Worm (Caenorhabditis elegans) whole organism, late embryonic: ENCODE data around the gene Y51H7BR.7.

Source experiments
- C08G9.2 ChIP-seq: sonication (generic microtip); optimal IDR thresholded peaks from 2 replicates; lab custom pipeline; 2016; ENCODE audit warnings: mild to moderate bottlenecking, missing genetic modification characterization, moderate library complexity, missing compliant biosample characterization
- F13H6.1 ChIP-seq: sonication (generic microtip); optimal IDR thresholded peaks from 2 replicates; lab custom pipeline; 2016; ENCODE audit warnings: missing genetic modification characterization, missing compliant biosample characterization
- T23F11.4 ChIP-seq: fragments of 200-800 bp; sonication (Bioruptor generic); optimal IDR thresholded peaks from 2 replicates; lab custom pipeline; 2018; ENCODE audit warnings: mild to moderate bottlenecking, missing genetic modification characterization, missing compliant biosample characterization
- Y22D7AL.16 ChIP-seq: sonication (generic microtip); optimal IDR thresholded peaks from 2 replicates; lab custom pipeline; 2016; ENCODE audit warnings: missing genetic modification characterization, missing compliant biosample characterization
- ahr-1 ChIP-seq: sonication (generic microtip); optimal IDR thresholded peaks from 2 replicates; lab custom pipeline; 2016; ENCODE audit warnings: missing genetic modification characterization, missing compliant biosample characterization
- ama-1 ChIP-seq: fragments of 150-350 bp; optimal IDR thresholded peaks from 2 replicates; lab custom pipeline; 2014
- ceh-18 ChIP-seq: sonication (generic microtip); optimal IDR thresholded peaks from 2 replicates; lab custom pipeline; 2016; ENCODE audit warnings: missing genetic modification characterization, missing compliant biosample characterization
- ceh-22 ChIP-seq: sonication (generic microtip); optimal IDR thresholded peaks from 2 replicates; lab custom pipeline; 2017; ENCODE audit warnings: missing biosample characterization, missing genetic modification characterization
- ceh-30 ChIP-seq: fragments of 150-350 bp; optimal IDR thresholded peaks from 2 replicates; lab custom pipeline; 2014; ENCODE audit warnings: missing biosample characterization, missing genetic modification characterization
- ceh-34 ChIP-seq: sonication (generic microtip); optimal IDR thresholded peaks from 2 replicates; lab custom pipeline; 2016; ENCODE audit warnings: mild to moderate bottlenecking, missing genetic modification characterization, missing compliant biosample characterization
- ceh-45 ChIP-seq: fragments of 200-800 bp; sonication (Bioruptor generic); IDR thresholded peaks from 2 replicates; pipeline ENCODE4 v1.3.6; 2022; ENCODE audit warnings: missing genetic modification reagents, missing genetic modification characterization, missing compliant biosample characterization
- che-1 ChIP-seq: sonication (generic microtip); optimal IDR thresholded peaks from 2 replicates; lab custom pipeline; 2016; ENCODE audit warnings: mild to moderate bottlenecking, missing genetic modification characterization, missing compliant biosample characterization
- dmd-4 ChIP-seq: sonication (generic microtip); optimal IDR thresholded peaks from 2 replicates; lab custom pipeline; 2016; ENCODE audit warnings: borderline replicate concordance, missing genetic modification characterization, missing compliant biosample characterization
- dve-1 ChIP-seq: sonication (generic microtip); optimal IDR thresholded peaks from 2 replicates; lab custom pipeline; 2017; ENCODE audit warnings: antibody characterized with exemption, mild to moderate bottlenecking, missing genetic modification characterization, missing compliant biosample characterization
- elt-2 ChIP-seq: sonication (generic microtip); optimal IDR thresholded peaks from 2 replicates; lab custom pipeline; 2016; ENCODE audit warnings: missing genetic modification reagents, missing genetic modification characterization, missing compliant biosample characterization
- elt-4 ChIP-seq: sonication (generic microtip); optimal IDR thresholded peaks from 2 replicates; lab custom pipeline; 2016; ENCODE audit warnings: missing genetic modification characterization, missing compliant biosample characterization
- ets-4 ChIP-seq: sonication (generic microtip); optimal IDR thresholded peaks from 2 replicates; lab custom pipeline; 2016; ENCODE audit warnings: missing genetic modification characterization, missing compliant biosample characterization
- eyg-1 ChIP-seq: sonication (generic microtip); optimal IDR thresholded peaks from 2 replicates; lab custom pipeline; 2016; ENCODE audit warnings: missing genotype, missing genetic modification characterization, missing compliant biosample characterization
- fkh-6 ChIP-seq: sonication (generic microtip); optimal IDR thresholded peaks from 2 replicates; lab custom pipeline; 2016; ENCODE audit warnings: missing genetic modification characterization, missing compliant biosample characterization
- gmeb-2 ChIP-seq: sonication (generic microtip); optimal IDR thresholded peaks from 2 replicates; lab custom pipeline; 2016; ENCODE audit warnings: missing genetic modification characterization, inconsistent platforms, missing compliant biosample characterization
- hlh-13 ChIP-seq: fragments of 200-800 bp; sonication (Bioruptor generic); optimal IDR thresholded peaks from 2 replicates; lab custom pipeline; 2018; ENCODE audit warnings: mild to moderate bottlenecking, missing genetic modification characterization, missing compliant biosample characterization
- hlh-15 ChIP-seq: sonication (generic microtip); optimal IDR thresholded peaks from 2 replicates; lab custom pipeline; 2016; ENCODE audit warnings: missing genetic modification characterization, missing compliant biosample characterization
- lin-11 ChIP-seq: fragments of 200-800 bp; sonication (Bioruptor generic); optimal IDR thresholded peaks from 2 replicates; lab custom pipeline; 2018; ENCODE audit warnings: mild to moderate bottlenecking, missing genetic modification characterization, missing compliant biosample characterization
- madf-2 ChIP-seq: sonication (generic microtip); optimal IDR thresholded peaks from 2 replicates; lab custom pipeline; 2017; ENCODE audit warnings: missing genetic modification characterization, missing compliant biosample characterization
- mec-3 ChIP-seq: sonication (generic microtip); optimal IDR thresholded peaks from 2 replicates; lab custom pipeline; 2016; ENCODE audit warnings: borderline replicate concordance, missing genetic modification characterization, missing compliant biosample characterization
- nfya-1 ChIP-seq: sonication (generic microtip); optimal IDR thresholded peaks from 2 replicates; lab custom pipeline; 2017; ENCODE audit warnings: missing genetic modification characterization, mild to moderate bottlenecking, missing compliant biosample characterization, antibody characterized with exemption, moderate library complexity
- nhr-11 ChIP-seq: fragments of 150-350 bp; optimal IDR thresholded peaks from 2 replicates; lab custom pipeline; 2014; ENCODE audit warnings: missing biosample characterization, missing genetic modification characterization
- npax-4 ChIP-seq: sonication (generic microtip); optimal IDR thresholded peaks from 2 replicates; lab custom pipeline; 2016; ENCODE audit warnings: missing genetic modification characterization, missing compliant biosample characterization
- odd-2 ChIP-seq: sonication (generic microtip); optimal IDR thresholded peaks from 2 replicates; lab custom pipeline; 2017; ENCODE audit warnings: antibody characterized with exemption, mild to moderate bottlenecking, missing genetic modification characterization, missing compliant biosample characterization
- pax-1 ChIP-seq: fragments of 150-350 bp; optimal IDR thresholded peaks from 2 replicates; lab custom pipeline; 2014; ENCODE audit warnings: missing biosample characterization, missing genetic modification characterization
- pqm-1 ChIP-seq: sonication (generic microtip); optimal IDR thresholded peaks from 2 replicates; lab custom pipeline; 2016; ENCODE audit warnings: missing genetic modification characterization, missing compliant biosample characterization
- pros-1 ChIP-seq: fragments of 150-350 bp; optimal IDR thresholded peaks from 2 replicates; lab custom pipeline; 2014; ENCODE audit warnings: missing biosample characterization, missing genetic modification reagents, missing genetic modification characterization
- ref-2 ChIP-seq: sonication (generic microtip); optimal IDR thresholded peaks from 2 replicates; lab custom pipeline; 2016; ENCODE audit warnings: missing genetic modification characterization, missing compliant biosample characterization
- rnt-1 ChIP-seq: sonication (generic microtip); optimal IDR thresholded peaks from 2 replicates; lab custom pipeline; 2016; ENCODE audit warnings: missing genetic modification characterization, missing compliant biosample characterization
- sdc-2 ChIP-seq: sonication (generic microtip); optimal IDR thresholded peaks from 2 replicates; lab custom pipeline; 2016; ENCODE audit warnings: missing genotype, missing genetic modification characterization, missing compliant biosample characterization
- sox-4 ChIP-seq: sonication (generic microtip); optimal IDR thresholded peaks from 2 replicates; lab custom pipeline; 2017; ENCODE audit warnings: mild to moderate bottlenecking, missing genetic modification characterization, inconsistent platforms, missing compliant biosample characterization
- tbx-2 ChIP-seq: sonication (generic microtip); optimal IDR thresholded peaks from 2 replicates; lab custom pipeline; 2016; ENCODE audit warnings: missing genetic modification characterization, missing compliant biosample characterization
- tbx-7 ChIP-seq: sonication (generic microtip); optimal IDR thresholded peaks from 2 replicates; lab custom pipeline; 2016; ENCODE audit warnings: missing genotype, missing genetic modification characterization, missing compliant biosample characterization
- ttx-3 ChIP-seq: sonication (generic microtip); optimal IDR thresholded peaks from 2 replicates; lab custom pipeline; 2016; ENCODE audit warnings: missing genetic modification reagents, missing genetic modification characterization, missing compliant biosample characterization
- unc-3 ChIP-seq, 2 experiments: fragments of 200-800 bp in 1 of 2; sonication (Bioruptor generic) in 1 of 2; sonication (generic microtip) in 1 of 2; conservative IDR thresholded peaks in 1 of 2; optimal IDR thresholded peaks in 1 of 2; 2 replicates each; pipeline versions ENCODE4 v1.3.6 to Lab custom; 2016 to 2022; ENCODE audit warnings: missing compliant biosample characterization in 2 of 2, missing genetic modification characterization in 2 of 2, missing genetic modification reagents in 1 of 2
- unc-86 ChIP-seq: sonication (generic microtip); optimal IDR thresholded peaks from 2 replicates; lab custom pipeline; 2016; ENCODE audit warnings: missing genetic modification characterization, missing compliant biosample characterization
- zip-5 ChIP-seq: sonication (generic microtip); optimal IDR thresholded peaks from 2 replicates; lab custom pipeline; 2016; ENCODE audit warnings: missing genetic modification characterization, missing compliant biosample characterization
- ztf-16 ChIP-seq: sonication (generic microtip); optimal IDR thresholded peaks from 2 replicates; lab custom pipeline; 2017; ENCODE audit warnings: missing genetic modification characterization, missing compliant biosample characterization

Y51H7BR.7 gene

ce11 chrII:1517354-1517753 lies 8.0 kb downstream of the Y51H7BR.7 start, which contains the start of gene math-45:
TSS of gene math-45 (minus strand) at chrII:1517454.
- TF ChIP-seq madf-2 (tag; lab: Kevin White, UChicago) (no peak), ttx-3 (tag; lab: Kevin White, UChicago) (no peak), odd-2 (no peak), eyg-1 (tag; lab: Kevin White, UChicago) (no peak), pax-1 (tag; lab: Kevin White, UChicago) (no peak), ceh-34 (tag; lab: Kevin White, UChicago) (no peak), rnt-1 (tag; lab: Kevin White, UChicago) (no peak), pros-1 (tag; lab: Kevin White, UChicago) (no peak), pqm-1 (tag; lab: Kevin White, UChicago) (no peak), mec-3 (no peak), tbx-7 (tag; lab: Kevin White, UChicago) (no peak), hlh-13 (GFP tag; lab: Kevin White, UChicago) (no peak), hlh-15 (tag; lab: Kevin White, UChicago) (no peak), ceh-22 (tag; lab: Kevin White, UChicago) (no peak), ahr-1 (tag; lab: Kevin White, UChicago) (no peak), tbx-2 (tag; lab: Kevin White, UChicago) (no peak), elt-4 (tag; lab: Kevin White, UChicago) (no peak), ets-4 (tag; lab: Kevin White, UChicago) (no peak)

- no peak for TF ChIP-seq unc-86 (tag; lab: Kevin White, UChicago)
- TF ChIP-seq elt-4 (tag; lab: Kevin White, UChicago), result no peak
- TF ChIP-seq sox-4 (tag; lab: Kevin White, UChicago), result no peak
- TF ChIP-seq fkh-6 (tag; lab: Kevin White, UChicago), result no peak
- no peak for TF ChIP-seq eyg-1 (tag; lab: Kevin White, UChicago)
- TF ChIP-seq gmeb-2 (tag; lab: Kevin White, UChicago), result no peak
- TF ChIP-seq che-1 (tag; lab: Kevin White, UChicago), result no peak
- no peak for TF ChIP-seq ceh-30 (tag; lab: Kevin White, UChicago)
- no peak for TF ChIP-seq sdc-2 (tag; lab: Kevin White, UChicago)
- TF ChIP-seq lin-11 (tag; lab: Kevin White, UChicago), result no peak
- TF ChIP-seq nfya-1 (tag; lab: Kevin White, UChicago), result no peak
- TF ChIP-seq ama-1 (lab: Kevin White, UChicago), result no peak
- no peak for TF ChIP-seq Y22D7AL.16
- no peak for TF ChIP-seq pqm-1 (tag; lab: Kevin White, UChicago)
- TF ChIP-seq ceh-45, result no peak
Observed at ce11 chrII:1504266-1504665, 21.1 kb downstream of the Y51H7BR.7 start, which contains the start of gene fdgt-1. TSS of gene fdgt-1 (plus strand) at chrII:1504566.

ce11 chrII:1503663-1504062 lies 21.7 kb downstream of the Y51H7BR.7 start:
- TF ChIP-seq elt-2 (tag; lab: Kevin White, UChicago) (peak; percentile 82), ceh-22 (tag; lab: Kevin White, UChicago) (no peak), F13H6.1 (tag; lab: Kevin White, UChicago) (no peak), pax-1 (tag; lab: Kevin White, UChicago) (no peak), elt-4 (tag; lab: Kevin White, UChicago) (no peak)
- TF ChIP-seq, all 69 proteins: peak for 1

- no peak for TF ChIP-seq eyg-1 (tag; lab: Kevin White, UChicago)
- TF ChIP-seq pax-1 (tag; lab: Kevin White, UChicago), result no peak
- no peak for TF ChIP-seq nhr-11 (tag; lab: Kevin White, UChicago)
- no peak for TF ChIP-seq gmeb-2 (tag; lab: Kevin White, UChicago)
- peak; percentile 48 for TF ChIP-seq ref-2 (tag; lab: Kevin White, UChicago)
- peak; percentile 33 for TF ChIP-seq nfya-1 (tag; lab: Kevin White, UChicago)
- no peak for TF ChIP-seq T23F11.4 (GFP tag; lab: Kevin White, UChicago)
- TF ChIP-seq C08G9.2, result peak; percentile 37
- TF ChIP-seq hlh-15 (tag; lab: Kevin White, UChicago), result no peak
- no peak for TF ChIP-seq mec-3
- no peak for TF ChIP-seq ceh-30 (tag; lab: Kevin White, UChicago)
- no peak for TF ChIP-seq ttx-3 (tag; lab: Kevin White, UChicago)
- no peak for TF ChIP-seq unc-3 (GFP tag; conservative IDR thresholded peaks at IDR 0.05; lab: Robert Waterston, UW)
- no peak for TF ChIP-seq unc-3 (tag; optimal IDR thresholded peaks at IDR 0.05; lab: Kevin White, UChicago)
- no peak for TF ChIP-seq npax-4 (tag; lab: Kevin White, UChicago)
- no peak for TF ChIP-seq lin-11 (tag; lab: Kevin White, UChicago)
- no peak for TF ChIP-seq ceh-22 (tag; lab: Kevin White, UChicago)
- TF ChIP-seq dmd-4 (tag; lab: Kevin White, UChicago), result no peak
- no peak for TF ChIP-seq F13H6.1 (tag; lab: Kevin White, UChicago)
- TF ChIP-seq zip-5 (tag; lab: Kevin White, UChicago), result no peak
- no peak for TF ChIP-seq ahr-1 (tag; lab: Kevin White, UChicago)
- no peak for TF ChIP-seq dve-1 (tag; lab: Kevin White, UChicago)
- TF ChIP-seq ceh-18, result peak; percentile 67
- no peak for TF ChIP-seq ztf-16
- no peak for TF ChIP-seq hlh-13 (GFP tag; lab: Kevin White, UChicago)
Observed at ce11 chrII:1501614-1502355, 23.6 kb downstream of the Y51H7BR.7 start.
